Fruit fly (Drosophila melanogaster) whole organism, embryonic: ENCODE data around the gene mRpL15.

Source experiments
- CG10274 ChIP-seq: fragments of 200-800 bp; sonication (Bioruptor generic); optimal IDR thresholded peaks from 3 replicates; lab custom pipeline; 2017; ENCODE audit warnings: missing biosample characterization, mild to moderate bottlenecking, missing genetic modification characterization
- CG11398 ChIP-seq: fragments of 200-800 bp; sonication (Bioruptor generic); optimal IDR thresholded peaks from 2 replicates; lab custom pipeline; 2016; ENCODE audit warnings: missing biosample characterization, missing genetic modification characterization
- CG13287 ChIP-seq: fragments of 200-800 bp; sonication (Bioruptor generic); IDR thresholded peaks from 2 replicates; pipeline ENCODE4 v1.3.6; 2022; ENCODE audit warnings: missing biosample characterization, missing genetic modification characterization; ENCODE audit not compliant: partially characterized antibody
- CG16779 ChIP-seq: fragments of 200-800 bp; sonication (Bioruptor generic); IDR thresholded peaks from 2 replicates; pipeline ENCODE4 v1.3.6; 2022; ENCODE audit warnings: missing biosample characterization, missing genetic modification characterization
- CG16813 ChIP-seq: fragments of 200-800 bp; sonication (Bioruptor generic); IDR thresholded peaks from 3 replicates; pipeline ENCODE4 v1.3.6; 2022; ENCODE audit warnings: missing biosample characterization, missing genetic modification characterization; ENCODE audit not compliant: partially characterized antibody
- CG33557 ChIP-seq: fragments of 200-800 bp; sonication (Bioruptor generic); optimal IDR thresholded peaks from 2 replicates; lab custom pipeline; 2019; ENCODE audit warnings: missing biosample characterization, mild to moderate bottlenecking, missing genetic modification characterization, moderate library complexity
- CG34422 ChIP-seq: fragments of 200-800 bp; sonication (Bioruptor generic); IDR thresholded peaks from 3 replicates; pipeline ENCODE4 v1.3.6; 2022; ENCODE audit warnings: missing biosample characterization, missing genetic modification characterization
- CG6654 ChIP-seq: fragments of 200-800 bp; sonication (Bioruptor generic); optimal IDR thresholded peaks from 2 replicates; lab custom pipeline; 2017; ENCODE audit warnings: missing biosample characterization, mild to moderate bottlenecking, missing genetic modification characterization
- Dek ChIP-seq: fragments of 200-800 bp; sonication (Bioruptor generic); optimal IDR thresholded peaks from 3 replicates; lab custom pipeline; 2019; ENCODE audit warnings: missing biosample characterization, mild to moderate bottlenecking, missing genetic modification characterization, moderate library complexity
- Doc3 ChIP-seq: fragments of 200-800 bp; sonication (Bioruptor generic); IDR thresholded peaks from 3 replicates; pipeline ENCODE4 v1.3.6; 2022; ENCODE audit warnings: missing biosample characterization, missing genetic modification characterization; ENCODE audit not compliant: partially characterized antibody
- ttk ChIP-seq: fragments of 200-800 bp; sonication (Bioruptor generic); IDR thresholded peaks from 2 replicates; pipeline ENCODE4 v2.1.2; 2022; ENCODE audit warnings: missing biosample characterization, missing genetic modification characterization

DNA sequence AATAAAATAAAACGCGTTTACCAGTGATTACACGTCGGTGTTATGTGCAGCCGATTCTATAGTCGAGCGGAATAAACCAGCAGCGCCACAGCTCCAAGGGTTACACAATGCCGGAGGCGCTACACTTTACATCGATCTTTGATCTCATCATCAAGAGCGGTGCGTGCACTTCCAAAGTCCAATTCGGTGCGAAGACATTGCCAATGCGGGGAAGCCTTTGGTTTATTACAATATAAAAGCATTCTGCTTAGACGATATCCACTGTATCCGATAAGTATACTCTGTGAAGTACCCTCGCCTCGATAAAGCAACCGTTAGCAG, 48.2 kb downstream of the mRpL15 start:
- no peak for TF ChIP-seq CG33557 (GFP tag; lab: Kevin White, UChicago)
- TF ChIP-seq ttk (GFP tag; lab: Robert Waterston, UW) = no peak
- TF ChIP-seq CG10274 (GFP tag; lab: Kevin White, UChicago) = no peak
- TF ChIP-seq CG16779 (GFP tag; lab: Robert Waterston, UW) = no peak
- no peak for TF ChIP-seq CG13287 (GFP tag; lab: Robert Waterston, UW)
- no peak for TF ChIP-seq CG34422 (GFP tag; lab: Robert Waterston, UW)
- TF ChIP-seq CG16813 = no peak
- TF ChIP-seq CG11398 (GFP tag; lab: Kevin White, UChicago) = no peak
- no peak for TF ChIP-seq Doc3 (GFP tag; lab: Robert Waterston, UW)
- no peak for TF ChIP-seq Dek (tag; lab: Kevin White, UChicago)
- no peak for TF ChIP-seq CG6654
